Fruit fly (Drosophila melanogaster) whole organism, wandering third instar larva: ENCODE data around the gene CG13894.
A peak's percentile ranks its signal among the peaks of the same experiment; 100 is the strongest.

Source experiments
- Abd-B ChIP-seq: fragments of >200 bp; optimal IDR thresholded peaks from 2 replicates; lab custom pipeline; 2017; ENCODE audit warnings: missing biosample characterization, missing genetic modification characterization
- CG32264 ChIP-seq: fragments of 200-800 bp; sonication (Bioruptor generic); optimal IDR thresholded peaks from 2 replicates; lab custom pipeline; 2016; ENCODE audit warnings: missing biosample characterization, missing genetic modification characterization
- CG9705 ChIP-seq: fragments of 200-800 bp; sonication (Bioruptor generic); optimal IDR thresholded peaks from 2 replicates; lab custom pipeline; 2018; ENCODE audit warnings: missing biosample characterization, mild to moderate bottlenecking, missing genetic modification characterization
- CrebA ChIP-seq: fragments of 200-800 bp; sonication (Bioruptor generic); optimal IDR thresholded peaks from 2 replicates; lab custom pipeline; 2016; ENCODE audit warnings: missing biosample characterization, mild to moderate bottlenecking, missing genetic modification characterization, borderline replicate concordance
- Dfd ChIP-seq: fragments of >200 bp; optimal IDR thresholded peaks from 2 replicates; lab custom pipeline; 2017; ENCODE audit warnings: missing biosample characterization, missing genetic modification characterization
- Dif ChIP-seq: fragments of 200-275, 200-300 bp; sonication (Bioruptor generic); optimal IDR thresholded peaks from 2 replicates; lab custom pipeline; 2018; ENCODE audit warnings: missing biosample characterization, missing genetic modification characterization; ENCODE audit not compliant: partially characterized antibody
- GATAd ChIP-seq: sonication (Bioruptor generic); optimal IDR thresholded peaks from 2 replicates; lab custom pipeline; 2016; ENCODE audit warnings: missing biosample characterization, missing genetic modification characterization
- HLH106 ChIP-seq: fragments of 200-800 bp; optimal IDR thresholded peaks from 3 replicates; lab custom pipeline; 2019; ENCODE audit warnings: missing biosample characterization, mild to moderate bottlenecking, missing genetic modification characterization, moderate library complexity
- Hnf4 ChIP-seq: fragments of 200-800 bp; sonication (Bioruptor generic); optimal IDR thresholded peaks from 2 replicates; lab custom pipeline; 2016; ENCODE audit warnings: missing biosample characterization, mild to moderate bottlenecking, missing genetic modification characterization
- Hr78 ChIP-seq: fragments of >200 bp; optimal IDR thresholded peaks from 2 replicates; lab custom pipeline; 2017; ENCODE audit warnings: missing biosample characterization, missing genetic modification characterization
- Hr83 ChIP-seq: fragments of 200-300 bp; sonication (Bioruptor generic); optimal IDR thresholded peaks from 2 replicates; lab custom pipeline; 2016; ENCODE audit warnings: missing biosample characterization, mild to moderate bottlenecking, missing genetic modification characterization, moderate library complexity; ENCODE audit not compliant: poor library complexity, severe bottlenecking
- Jra ChIP-seq: sonication (Bioruptor generic); optimal IDR thresholded peaks from 2 replicates; lab custom pipeline; 2016; ENCODE audit warnings: missing biosample characterization, missing genetic modification characterization
- Mio ChIP-seq: sonication (Bioruptor generic); optimal IDR thresholded peaks from 2 replicates; lab custom pipeline; 2016; ENCODE audit warnings: missing biosample characterization, missing genetic modification characterization
- Myc ChIP-seq: fragments of >200 bp; optimal IDR thresholded peaks from 2 replicates; lab custom pipeline; 2017
- N ChIP-seq: fragments of >200 bp; optimal IDR thresholded peaks from 2 replicates; lab custom pipeline; 2018; ENCODE audit warnings: missing biosample characterization, missing external identifiers, missing genetic modification characterization
- OdsH ChIP-seq: fragments of 200-800 bp; sonication (Bioruptor generic); optimal IDR thresholded peaks from 2 replicates; lab custom pipeline; 2016; ENCODE audit warnings: missing biosample characterization, mild to moderate bottlenecking, missing genetic modification characterization
- Rel ChIP-seq, 2 experiments: fragments of 200-800 bp; sonication (Bioruptor generic) in 1 of 2; optimal IDR thresholded peaks; 2 replicates in 1 of 2; 3 replicates in 1 of 2; lab custom pipeline; 2016 to 2019; ENCODE audit warnings: mild to moderate bottlenecking in 2 of 2, missing biosample characterization in 2 of 2, missing genetic modification characterization in 2 of 2, moderate library complexity in 1 of 2
- Sp1 ChIP-seq: fragments of 200-800 bp; sonication (Bioruptor generic); optimal IDR thresholded peaks from 3 replicates; lab custom pipeline; 2019; ENCODE audit warnings: missing biosample characterization, mild to moderate bottlenecking, missing genetic modification characterization, moderate library complexity
- Vsx2 ChIP-seq: fragments of 200-300, 225-300 bp; sonication (Bioruptor generic); optimal IDR thresholded peaks from 2 replicates; lab custom pipeline; 2018; ENCODE audit warnings: missing biosample characterization, missing genetic modification characterization; ENCODE audit not compliant: partially characterized antibody
- br ChIP-seq: fragments of 200-800 bp; sonication (Bioruptor generic); optimal IDR thresholded peaks from 2 replicates; lab custom pipeline; 2016; ENCODE audit warnings: missing biosample characterization, missing genetic modification characterization
- brk ChIP-seq: fragments of 200-800 bp; sonication (Bioruptor generic); optimal IDR thresholded peaks from 2 replicates; lab custom pipeline; 2016; ENCODE audit warnings: missing biosample characterization, mild to moderate bottlenecking, missing genetic modification characterization
- dl ChIP-seq, 2 experiments: fragments of 175-275, 200-275 bp in 1 of 2; fragments of 200-275 bp in 1 of 2; sonication (Bioruptor generic); optimal IDR thresholded peaks; lab custom pipeline; 2018; ENCODE audit warnings: mild to moderate bottlenecking in 2 of 2, missing biosample characterization in 2 of 2, missing genetic modification characterization in 2 of 2, moderate library complexity in 2 of 2; ENCODE audit not compliant: partially characterized antibody in 2 of 2, insufficient read depth in 1 of 2
- dmrt93B ChIP-seq: fragments of 200-800 bp; sonication (Bioruptor generic); optimal IDR thresholded peaks from 2 replicates; lab custom pipeline; 2018; ENCODE audit warnings: missing biosample characterization, mild to moderate bottlenecking, missing genetic modification characterization
- dsf ChIP-seq: sonication (Bioruptor generic); optimal IDR thresholded peaks from 2 replicates; lab custom pipeline; 2016; ENCODE audit warnings: missing biosample characterization, missing genetic modification characterization, borderline replicate concordance
- ey ChIP-seq: fragments of 200-800 bp; sonication (Bioruptor generic); optimal IDR thresholded peaks from 2 replicates; lab custom pipeline; 2016; ENCODE audit warnings: missing biosample characterization, missing genetic modification characterization
- foxo ChIP-seq, 2 experiments: fragments of 200-800 bp; sonication (Bioruptor generic); optimal IDR thresholded peaks; 2 replicates in 1 of 2; 3 replicates in 1 of 2; lab custom pipeline; 2016 to 2017; ENCODE audit warnings: missing biosample characterization in 2 of 2, missing genetic modification characterization in 2 of 2
- fru ChIP-seq: fragments of 200-800 bp; sonication (Bioruptor generic); optimal IDR thresholded peaks from 3 replicates; lab custom pipeline; 2016; ENCODE audit warnings: missing biosample characterization, mild to moderate bottlenecking, missing genetic modification characterization
- h ChIP-seq: fragments of 200-800 bp; sonication (Bioruptor generic); optimal IDR thresholded peaks from 3 replicates; lab custom pipeline; 2016; ENCODE audit warnings: missing biosample characterization, mild to moderate bottlenecking, missing genetic modification characterization
- jim ChIP-seq: fragments of 175-275, 200-325 bp; sonication (Bioruptor generic); optimal IDR thresholded peaks from 2 replicates; lab custom pipeline; 2016; ENCODE audit warnings: missing biosample characterization, mild to moderate bottlenecking, missing genetic modification characterization
- lola ChIP-seq: fragments of >200 bp; optimal IDR thresholded peaks from 2 replicates; lab custom pipeline; 2017; ENCODE audit warnings: missing biosample characterization, missing genetic modification characterization
- pan ChIP-seq: fragments of >200 bp; optimal IDR thresholded peaks from 2 replicates; lab custom pipeline; 2017
- psq ChIP-seq: fragments of 200-800 bp; sonication (Bioruptor generic); optimal IDR thresholded peaks from 3 replicates; lab custom pipeline; 2017; ENCODE audit warnings: missing biosample characterization, mild to moderate bottlenecking, missing genetic modification characterization, moderate library complexity
- rgr ChIP-seq: fragments of 200-800 bp; sonication (Bioruptor generic); optimal IDR thresholded peaks from 3 replicates; lab custom pipeline; 2016; ENCODE audit warnings: missing biosample characterization, mild to moderate bottlenecking, missing genetic modification characterization
- sage ChIP-seq: fragments of 200-800 bp; sonication (Bioruptor generic); optimal IDR thresholded peaks from 2 replicates; lab custom pipeline; 2016; ENCODE audit warnings: missing biosample characterization, mild to moderate bottlenecking, missing genetic modification characterization
- sv ChIP-seq: fragments of 200-800 bp; sonication (Bioruptor generic); optimal IDR thresholded peaks from 3 replicates; lab custom pipeline; 2016; ENCODE audit warnings: missing biosample characterization, missing genetic modification characterization
- tai ChIP-seq: sonication (Bioruptor generic); optimal IDR thresholded peaks from 2 replicates; lab custom pipeline; 2016; ENCODE audit warnings: missing biosample characterization, missing genetic modification characterization
- usp ChIP-seq: fragments of >200 bp; optimal IDR thresholded peaks from 2 replicates; lab custom pipeline; 2017; ENCODE audit warnings: missing biosample characterization, missing genetic modification characterization
- woc ChIP-seq: sonication (Bioruptor generic); optimal IDR thresholded peaks from 2 replicates; lab custom pipeline; 2016; ENCODE audit warnings: missing biosample characterization, mild to moderate bottlenecking, missing genetic modification characterization

The CG13894 gene

DNA sequence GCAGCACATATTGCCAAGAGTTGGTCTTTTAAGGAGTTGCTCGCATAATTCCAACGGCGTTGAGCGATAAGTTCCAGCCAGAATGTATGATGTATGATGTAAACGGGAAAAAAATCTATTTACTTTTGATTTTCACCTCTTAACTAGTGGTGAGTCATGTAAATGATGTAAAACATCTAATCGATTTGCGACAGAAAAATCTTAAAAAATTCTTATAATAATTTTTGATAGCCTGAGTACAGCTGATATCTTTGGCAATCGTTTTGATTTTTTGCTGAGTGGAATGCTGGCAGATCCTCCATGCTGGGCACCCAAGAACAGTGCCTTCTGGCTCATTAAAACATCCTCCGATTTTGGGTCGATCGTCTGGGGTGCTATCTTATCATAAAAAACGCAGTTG, 32.4 kb downstream of the CG13894 start:
- TF ChIP-seq foxo (GFP tag; optimal IDR thresholded peaks at IDR 0.05; lab: Kevin White, UChicago) (peak in 1 of 2 experiments; percentile 28), HLH106 (tag; lab: Kevin White, UChicago) (peak; percentile 35), rgr (GFP tag; lab: Kevin White, UChicago) (peak; percentile 39), br (GFP tag; lab: Kevin White, UChicago) (peak; percentile 12), h (GFP tag; lab: Kevin White, UChicago) (peak; percentile 3), fru (GFP tag; lab: Kevin White, UChicago) (peak; percentile 44), tai (GFP tag; lab: Kevin White, UChicago) (no peak), ey (GFP tag; lab: Kevin White, UChicago) (no peak)

DNA sequence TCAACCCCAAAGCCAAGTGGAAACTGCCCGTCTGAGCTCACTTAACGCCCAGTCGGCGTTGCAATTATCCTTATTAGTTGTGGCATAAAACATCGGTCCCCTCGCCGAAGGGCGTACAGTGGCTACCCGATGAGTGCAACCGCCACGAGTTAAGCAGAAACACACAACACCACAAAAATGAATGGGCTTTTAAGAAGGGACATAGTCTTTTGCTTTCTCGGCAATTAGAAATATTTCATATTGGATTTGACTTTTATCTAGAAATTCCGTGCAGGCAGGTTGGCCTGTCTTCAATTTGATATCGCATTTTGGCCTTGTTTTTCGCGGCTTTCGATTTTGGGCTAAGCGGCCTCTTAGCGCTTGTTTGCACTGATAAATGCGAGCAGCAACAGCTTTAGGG, 35.1 kb downstream of the CG13894 start:
- TF ChIP-seq Dif (GFP tag; lab: Kevin White, UChicago) (no peak), rgr (GFP tag; lab: Kevin White, UChicago) (peak; percentile 85), dl (GFP tag; optimal IDR thresholded peaks at IDR 0.05; lab: Kevin White, UChicago; ENCODE audit: insufficient read depth in 1 of 2, partially characterized antibody in 2 of 2) (no peak), dsf (GFP tag; lab: Kevin White, UChicago) (no peak), Myc (lab: Kevin White, UChicago) (no peak), br (GFP tag; lab: Kevin White, UChicago) (peak; percentile 89), GATAd (GFP tag; lab: Kevin White, UChicago) (no peak), CG32264 (GFP tag; lab: Kevin White, UChicago) (peak; percentile 76), woc (GFP tag; lab: Kevin White, UChicago) (peak; percentile 84), foxo (GFP tag; optimal IDR thresholded peaks at IDR 0.05; lab: Kevin White, UChicago) (peak; percentile 8 to 88), psq (peak; percentile 74), Abd-B (no peak), N (GFP tag; lab: Kevin White, UChicago) (no peak), Rel (GFP tag; optimal IDR thresholded peaks at IDR 0.05; lab: Kevin White, UChicago) (no peak), Rel (tag; optimal IDR thresholded peaks at IDR 0.05; lab: Kevin White, UChicago) (peak; percentile 51), Mio (GFP tag; lab: Kevin White, UChicago) (peak; percentile 9), lola (GFP tag; lab: Kevin White, UChicago) (no peak), h (GFP tag; lab: Kevin White, UChicago) (peak; percentile 88), Hr83 (GFP tag; lab: Kevin White, UChicago) (peak; percentile 31), sage (GFP tag; lab: Kevin White, UChicago) (peak; percentile 79), Dfd (no peak), pan (no peak), brk (GFP tag; lab: Kevin White, UChicago) (peak; percentile 71), dmrt93B (GFP tag; lab: Kevin White, UChicago) (peak; percentile 76), OdsH (GFP tag; lab: Kevin White, UChicago) (peak; percentile 85), jim (no peak), tai (GFP tag; lab: Kevin White, UChicago) (no peak), CG9705 (GFP tag; lab: Kevin White, UChicago) (peak; percentile 73), Vsx2 (GFP tag; lab: Kevin White, UChicago) (no peak), Sp1 (GFP tag; lab: Kevin White, UChicago) (peak; percentile 84), Hnf4 (GFP tag; lab: Kevin White, UChicago) (peak; percentile 90), usp (GFP tag; lab: Kevin White, UChicago) (no peak), CrebA (GFP tag; lab: Kevin White, UChicago) (peak; percentile 49), Jra (GFP tag; lab: Kevin White, UChicago) (peak; percentile 50), sv (GFP tag; lab: Kevin White, UChicago) (no peak), fru (GFP tag; lab: Kevin White, UChicago) (peak; percentile 85), Hr78 (GFP tag; lab: Kevin White, UChicago) (no peak), ey (GFP tag; lab: Kevin White, UChicago) (peak; percentile 88), HLH106 (tag; lab: Kevin White, UChicago) (peak; percentile 89)
- TF ChIP-seq, all 38 proteins: peak for 22
